Fruit fly (Drosophila melanogaster) whole organism, embryonic: ENCODE measurements around the gene CG3071.
A peak's percentile ranks its signal among the peaks of the same experiment; 100 is the strongest.

ENCODE experiments used
- CG10543 ChIP-seq: fragments of 200-800 bp; sonication (Bioruptor generic); optimal IDR thresholded peaks from 3 replicates; lab custom pipeline; 2017; ENCODE audit warnings: missing biosample characterization, mild to moderate bottlenecking, missing genetic modification characterization, moderate library complexity
- CG10959 ChIP-seq: fragments of 200-800 bp; sonication (Bioruptor generic); IDR thresholded peaks from 2 replicates; pipeline ENCODE4 v1.3.6; 2022; ENCODE audit warnings: missing biosample characterization, missing genetic modification characterization
- CG11093 ChIP-seq: fragments of 200-800 bp; sonication (Bioruptor generic); IDR thresholded peaks from 3 replicates; pipeline ENCODE4 v1.3.6; 2022; ENCODE audit warnings: missing biosample characterization, missing genetic modification characterization
- CG11456 ChIP-seq: fragments of 200-800 bp; sonication (Bioruptor generic); IDR thresholded peaks from 3 replicates; pipeline ENCODE4 v1.3.6; 2022; ENCODE audit warnings: missing biosample characterization, missing genetic modification characterization
- CG12299 ChIP-seq: fragments of 200-800 bp; sonication (Bioruptor generic); optimal IDR thresholded peaks from 2 replicates; lab custom pipeline; 2018; ENCODE audit warnings: missing biosample characterization, mild to moderate bottlenecking, missing genetic modification characterization
- CG12659 ChIP-seq: fragments of 200-800 bp; sonication (Bioruptor generic); optimal IDR thresholded peaks from 3 replicates; lab custom pipeline; 2017; ENCODE audit warnings: mild to moderate bottlenecking, missing biosample characterization, missing genetic modification reagents, missing genetic modification characterization
- CG12744 ChIP-seq: fragments of 200-800 bp; sonication (Bioruptor generic); optimal IDR thresholded peaks from 2 replicates; lab custom pipeline; 2016; ENCODE audit warnings: missing biosample characterization, missing genetic modification characterization
- CG13296 ChIP-seq: fragments of 200-800 bp; sonication (Bioruptor generic); optimal IDR thresholded peaks from 3 replicates; lab custom pipeline; 2018; ENCODE audit warnings: missing biosample characterization, mild to moderate bottlenecking, missing genetic modification characterization
- CG13894 ChIP-seq: fragments of 200-800 bp; sonication (Bioruptor generic); optimal IDR thresholded peaks from 3 replicates; lab custom pipeline; 2018; ENCODE audit warnings: missing biosample characterization, mild to moderate bottlenecking, missing genetic modification characterization, moderate library complexity
- CG14441 ChIP-seq: fragments of 200-800 bp; sonication (Bioruptor generic); IDR thresholded peaks from 2 replicates; pipeline ENCODE4 v1.3.6; 2022; ENCODE audit warnings: missing biosample characterization, missing genetic modification characterization
- CG15479 ChIP-seq: fragments of 200-800 bp; sonication (Bioruptor generic); optimal IDR thresholded peaks from 3 replicates; lab custom pipeline; 2019; ENCODE audit warnings: missing biosample characterization, mild to moderate bottlenecking, missing genetic modification characterization, moderate library complexity
- CG17186 ChIP-seq: fragments of 200-800 bp; sonication (Bioruptor generic); optimal IDR thresholded peaks from 3 replicates; lab custom pipeline; 2017; ENCODE audit warnings: missing biosample characterization, missing genetic modification reagents, missing genetic modification characterization
- CG17359 ChIP-seq: fragments of 200-800 bp; sonication (Bioruptor generic); optimal IDR thresholded peaks from 3 replicates; lab custom pipeline; 2018; ENCODE audit warnings: missing biosample characterization, mild to moderate bottlenecking, missing genetic modification characterization, moderate library complexity
- CG17361 ChIP-seq: fragments of 200-800 bp; sonication (Bioruptor generic); IDR thresholded peaks from 3 replicates; pipeline ENCODE4 v1.3.6; 2022; ENCODE audit warnings: missing biosample characterization, missing genetic modification characterization
- CG17385 ChIP-seq: fragments of 200-800 bp; sonication (Bioruptor generic); optimal IDR thresholded peaks from 3 replicates; lab custom pipeline; 2018; ENCODE audit warnings: missing biosample characterization, mild to moderate bottlenecking, missing genetic modification characterization
- CG2120 ChIP-seq: fragments of 200-800 bp; sonication (Bioruptor generic); optimal IDR thresholded peaks from 3 replicates; lab custom pipeline; 2016; ENCODE audit warnings: missing biosample characterization, missing genetic modification characterization
- CG2678 ChIP-seq: fragments of 200-800 bp; sonication (Bioruptor generic); optimal IDR thresholded peaks from 3 replicates; lab custom pipeline; 2019; ENCODE audit warnings: missing biosample characterization, mild to moderate bottlenecking, missing genetic modification characterization, moderate library complexity
- CG2712 ChIP-seq: fragments of 200-800 bp; optimal IDR thresholded peaks from 3 replicates; lab custom pipeline; 2019; ENCODE audit warnings: missing biosample characterization, mild to moderate bottlenecking, missing genetic modification characterization, moderate library complexity
- CG30020 ChIP-seq: fragments of 200-800 bp; optimal IDR thresholded peaks from 2 replicates; lab custom pipeline; 2019; ENCODE audit warnings: missing biosample characterization, mild to moderate bottlenecking, missing genetic modification characterization, moderate library complexity
- CG3163 ChIP-seq: fragments of 200-800 bp; sonication (Bioruptor generic); optimal IDR thresholded peaks from 3 replicates; lab custom pipeline; 2016; ENCODE audit warnings: missing biosample characterization, missing genetic modification characterization
- CG3847 ChIP-seq: fragments of 200-800 bp; sonication (Bioruptor generic); IDR thresholded peaks from 2 replicates; pipeline ENCODE4 v1.3.6; 2022; ENCODE audit warnings: missing biosample characterization, missing genetic modification characterization
- CG5245 ChIP-seq: fragments of 200-800 bp; sonication (Bioruptor generic); optimal IDR thresholded peaks from 3 replicates; lab custom pipeline; 2016; ENCODE audit warnings: missing biosample characterization, missing genetic modification characterization
- CG6689 ChIP-seq: fragments of 200-800 bp; sonication (Bioruptor generic); IDR thresholded peaks from 2 replicates; pipeline ENCODE4 v1.3.6; 2022; ENCODE audit warnings: missing biosample characterization, missing genetic modification characterization
- CG7372 ChIP-seq: fragments of 200-800 bp; sonication (Bioruptor generic); IDR thresholded peaks from 2 replicates; pipeline ENCODE4 v1.3.6; 2022; ENCODE audit warnings: missing biosample characterization, missing genetic modification characterization
- CG7556 ChIP-seq: fragments of 200-800 bp; sonication (Bioruptor generic); optimal IDR thresholded peaks from 2 replicates; lab custom pipeline; 2017; ENCODE audit warnings: missing biosample characterization, mild to moderate bottlenecking, missing genetic modification characterization
- CG7987 ChIP-seq: fragments of 200-800 bp; sonication (Bioruptor generic); optimal IDR thresholded peaks from 2 replicates; lab custom pipeline; 2018; ENCODE audit warnings: missing biosample characterization, mild to moderate bottlenecking, missing genetic modification characterization, moderate library complexity
- CG9817 ChIP-seq: fragments of 200-800 bp; sonication (Bioruptor generic); optimal IDR thresholded peaks from 2 replicates; lab custom pipeline; 2018; ENCODE audit warnings: missing biosample characterization, mild to moderate bottlenecking, missing genetic modification characterization, moderate library complexity
- D ChIP-seq, 2 experiments: fragments of 200-800 bp in 1 of 2; fragments of >200 bp in 1 of 2; sonication (Bioruptor generic) in 1 of 2; optimal IDR thresholded peaks; 2 replicates in 1 of 2; 3 replicates in 1 of 2; lab custom pipeline; 2017; ENCODE audit warnings: mild to moderate bottlenecking in 1 of 2, missing biosample characterization in 1 of 2, missing genetic modification characterization in 1 of 2, missing genetic modification reagents in 1 of 2
- Dfd ChIP-seq, 2 experiments: fragments of >200 bp; optimal IDR thresholded peaks; 2 replicates each; lab custom pipeline; 2017; ENCODE audit warnings: missing biosample characterization in 2 of 2, missing genetic modification characterization in 2 of 2
- E2f1 ChIP-seq: fragments of 200-800 bp; sonication (Bioruptor generic); IDR thresholded peaks from 2 replicates; pipeline ENCODE4 v1.3.6; 2022; ENCODE audit warnings: missing biosample characterization, missing genetic modification characterization
- Elba2 ChIP-seq: fragments of 200-800 bp; sonication (Bioruptor generic); optimal IDR thresholded peaks from 3 replicates; lab custom pipeline; 2016; ENCODE audit warnings: missing biosample characterization, missing genetic modification characterization
- Fer1 ChIP-seq: fragments of 200-800 bp; sonication (Bioruptor generic); optimal IDR thresholded peaks from 2 replicates; lab custom pipeline; 2017; ENCODE audit warnings: missing biosample characterization, mild to moderate bottlenecking, missing genetic modification characterization
- Hmx ChIP-seq: fragments of 200-800 bp; sonication (Bioruptor generic); optimal IDR thresholded peaks from 2 replicates; lab custom pipeline; 2016; ENCODE audit warnings: missing biosample characterization, missing genetic modification characterization
- Meics ChIP-seq: fragments of 200-800 bp; sonication (Bioruptor generic); optimal IDR thresholded peaks from 2 replicates; lab custom pipeline; 2017; ENCODE audit warnings: missing biosample characterization, mild to moderate bottlenecking, missing genetic modification characterization
- NC2α ChIP-seq: fragments of 200-800 bp; sonication (Bioruptor generic); optimal IDR thresholded peaks from 2 replicates; lab custom pipeline; 2016; ENCODE audit warnings: missing biosample characterization, missing genetic modification characterization
- NC2β ChIP-seq: fragments of 200-800 bp; sonication (Bioruptor generic); optimal IDR thresholded peaks from 2 replicates; lab custom pipeline; 2016; ENCODE audit warnings: missing biosample characterization, missing genetic modification characterization
- Side ChIP-seq: fragments of 200-800 bp; sonication (Bioruptor generic); optimal IDR thresholded peaks from 2 replicates; lab custom pipeline; 2016; ENCODE audit warnings: missing biosample characterization, missing genetic modification characterization
- ap ChIP-seq: fragments of 200-800 bp; sonication (Bioruptor generic); IDR thresholded peaks from 2 replicates; pipeline ENCODE4 v1.3.6; 2022; ENCODE audit warnings: missing biosample characterization, missing genetic modification characterization
- chn ChIP-seq: fragments of 200-800 bp; sonication (Bioruptor generic); optimal IDR thresholded peaks from 2 replicates; lab custom pipeline; 2016; ENCODE audit warnings: missing biosample characterization, missing genetic modification characterization
- dimm ChIP-seq: fragments of 200-800 bp; sonication (Bioruptor generic); IDR thresholded peaks from 2 replicates; pipeline ENCODE4 v1.3.6; 2022; ENCODE audit warnings: missing biosample characterization, missing genetic modification characterization
- ems ChIP-seq: fragments of 200-800 bp; sonication (Bioruptor generic); optimal IDR thresholded peaks from 3 replicates; lab custom pipeline; 2016; ENCODE audit warnings: missing biosample characterization, missing genetic modification characterization
- gem ChIP-seq: fragments of 200-800 bp; sonication (Bioruptor generic); optimal IDR thresholded peaks from 2 replicates; lab custom pipeline; 2019; ENCODE audit warnings: missing biosample characterization, mild to moderate bottlenecking, missing genetic modification characterization, moderate library complexity
- ind ChIP-seq: fragments of 200-800 bp; sonication (Bioruptor generic); optimal IDR thresholded peaks from 3 replicates; lab custom pipeline; 2016; ENCODE audit warnings: missing biosample characterization, missing genetic modification characterization
- kay ChIP-seq: fragments of 200-800 bp; sonication (Bioruptor generic); optimal IDR thresholded peaks from 2 replicates; lab custom pipeline; 2016; ENCODE audit warnings: missing biosample characterization, missing genetic modification characterization
- lab ChIP-seq: fragments of 200-800 bp; sonication (Bioruptor generic); optimal IDR thresholded peaks from 3 replicates; lab custom pipeline; 2017; ENCODE audit warnings: missing biosample characterization, missing genetic modification characterization, mild to moderate bottlenecking, moderate library complexity, missing genetic modification reagents
- maf-S ChIP-seq: fragments of 200-800 bp; sonication (Bioruptor generic); optimal IDR thresholded peaks from 2 replicates; lab custom pipeline; 2016; ENCODE audit warnings: missing biosample characterization, missing genetic modification characterization
- mam ChIP-seq: fragments of 200-800 bp; sonication (Bioruptor generic); optimal IDR thresholded peaks from 3 replicates; lab custom pipeline; 2016; ENCODE audit warnings: missing biosample characterization, missing genetic modification characterization
- psq ChIP-seq: fragments of 200-800 bp; sonication (Bioruptor generic); optimal IDR thresholded peaks from 2 replicates; lab custom pipeline; 2017; ENCODE audit warnings: missing biosample characterization, missing genetic modification characterization
- sens ChIP-seq: fragments of 200-800 bp; sonication (Bioruptor generic); peaks from one replicate; lab custom pipeline; 2016; ENCODE audit warnings: missing biosample characterization, missing genetic modification characterization
- slou ChIP-seq: fragments of 200-800 bp; sonication (Bioruptor generic); optimal IDR thresholded peaks from 3 replicates; lab custom pipeline; 2016; ENCODE audit warnings: missing biosample characterization, missing genetic modification characterization
- unpg ChIP-seq: fragments of 200-800 bp; sonication (Bioruptor generic); optimal IDR thresholded peaks from 3 replicates; lab custom pipeline; 2018; ENCODE audit warnings: missing biosample characterization, mild to moderate bottlenecking, missing genetic modification characterization, moderate library complexity

CG3071 gene

dm6 chrX:2262511-2262910, at the start of gene CG3071, which contains the start of gene temp (continued):
- TF ChIP-seq CG12659 (GFP tag; lab: Kevin White, UChicago) (peak; percentile 69), CG3163 (peak; percentile 37), Hmx (no peak), CG15479 (GFP tag; lab: Kevin White, UChicago) (peak; percentile 61), slou (GFP tag; lab: Kevin White, UChicago) (peak; percentile 48), Meics (peak; percentile 59), kay (GFP tag; lab: Kevin White, UChicago) (peak; percentile 42), psq (GFP tag; lab: Kevin White, UChicago) (peak; percentile 10), CG7556 (GFP tag; lab: Kevin White, UChicago) (peak; percentile 66), CG30020 (tag; lab: Kevin White, UChicago) (peak; percentile 66), CG9817 (peak; percentile 70), CG6689 (GFP tag; lab: Robert Waterston, UW) (peak; percentile 37), CG17361 (GFP tag; lab: Robert Waterston, UW) (peak; percentile 79), Side (GFP tag; lab: Kevin White, UChicago) (peak; percentile 49), CG17186 (GFP tag; lab: Kevin White, UChicago) (peak; percentile 64), Fer1 (GFP tag; lab: Kevin White, UChicago) (peak; percentile 63), ems (GFP tag; lab: Kevin White, UChicago) (peak; percentile 34), CG5245 (GFP tag; lab: Kevin White, UChicago) (no peak), CG2120 (GFP tag; lab: Kevin White, UChicago) (peak; percentile 88), unpg (peak; percentile 43), gem (tag; lab: Kevin White, UChicago) (peak; percentile 78), CG17359 (peak; percentile 2), CG13296 (GFP tag; lab: Kevin White, UChicago) (peak; percentile 45), CG14441 (peak; percentile 45; the same call in 1 of the 2 replicates), lab (peak; percentile 73), CG11093 (GFP tag; lab: Robert Waterston, UW) (no peak; the same call in 2 of the 3 replicates), CG13894 (peak; percentile 63), CG2678 (tag; lab: Kevin White, UChicago) (peak; percentile 77), CG10959 (GFP tag; lab: Robert Waterston, UW) (no peak), sens (peak; percentile 95), CG17385 (peak; percentile 44), CG7372 (GFP tag; lab: Robert Waterston, UW) (0 out of 2 replicates have a peak, but pooled peaks have one; percentile 41), Elba2 (GFP tag; lab: Kevin White, UChicago) (peak; percentile 48), ind (peak; percentile 63), NC2β (GFP tag; lab: Kevin White, UChicago) (peak; percentile 59), CG10543 (GFP tag; lab: Kevin White, UChicago) (peak; percentile 79), CG2712 (tag; lab: Kevin White, UChicago) (peak; percentile 72), mam (GFP tag; lab: Kevin White, UChicago) (peak; percentile 80), dimm (GFP tag; lab: Robert Waterston, UW) (no peak), D (optimal IDR thresholded peaks at IDR 0.05; lab: Kevin White, UChicago) (no peak), D (GFP tag; optimal IDR thresholded peaks at IDR 0.05; lab: Kevin White, UChicago) (peak; percentile 23), CG11456 (GFP tag; lab: Robert Waterston, UW) (0 out of 3 replicates have a peak, but pooled peaks have one; percentile 49), NC2α (GFP tag; lab: Kevin White, UChicago) (no peak), CG12744 (GFP tag; lab: Kevin White, UChicago) (peak; percentile 31), E2f1 (GFP tag; lab: Robert Waterston, UW) (peak; percentile 49; the same call in 1 of the 2 replicates), chn (GFP tag; lab: Kevin White, UChicago) (peak; percentile 67), Dfd (GFP tag; optimal IDR thresholded peaks at IDR 0.05; lab: Kevin White, UChicago) (no peak), maf-S (GFP tag; lab: Kevin White, UChicago) (peak; percentile 70), ap (GFP tag; lab: Robert Waterston, UW) (no peak), CG7987 (GFP tag; lab: Kevin White, UChicago) (no peak), CG12299 (tag; lab: Kevin White, UChicago) (peak; percentile 11), CG3847 (GFP tag; lab: Robert Waterston, UW) (peak; percentile 75)
